Fruit fly (Drosophila melanogaster) whole organism, embryonic: ENCODE results near the gene CG14071.

Experiments used
- Antp ChIP-seq: fragments of 200-800 bp; sonication (Bioruptor generic); optimal IDR thresholded peaks from 3 replicates; lab custom pipeline; 2016; ENCODE audit warnings: missing biosample characterization, missing genetic modification characterization
- B-H2 ChIP-seq: fragments of 200-800 bp; sonication (Bioruptor generic); optimal IDR thresholded peaks from 2 replicates; lab custom pipeline; 2018; ENCODE audit warnings: missing biosample characterization, mild to moderate bottlenecking, missing genetic modification characterization
- CG10979 ChIP-seq: fragments of 200-800 bp; sonication (Bioruptor generic); optimal IDR thresholded peaks from 2 replicates; lab custom pipeline; 2018; ENCODE audit warnings: missing biosample characterization, mild to moderate bottlenecking, missing genetic modification characterization, moderate library complexity
- CG11456 ChIP-seq: fragments of 200-800 bp; sonication (Bioruptor generic); IDR thresholded peaks from 3 replicates; pipeline ENCODE4 v1.3.6; 2022; ENCODE audit warnings: missing biosample characterization, missing genetic modification characterization
- CG12155 ChIP-seq: fragments of 200-800 bp; sonication (Bioruptor generic); optimal IDR thresholded peaks from 3 replicates; lab custom pipeline; 2016; ENCODE audit warnings: missing biosample characterization, missing genetic modification characterization
- CG12942 ChIP-seq: fragments of 200-800 bp; sonication (Bioruptor generic); optimal IDR thresholded peaks from 3 replicates; lab custom pipeline; 2016; ENCODE audit warnings: missing biosample characterization, missing genetic modification characterization
- CG15011 ChIP-seq: fragments of 200-800 bp; sonication (Bioruptor generic); optimal IDR thresholded peaks from 3 replicates; lab custom pipeline; 2018; ENCODE audit warnings: missing biosample characterization, mild to moderate bottlenecking, missing genetic modification characterization
- CG16779 ChIP-seq: fragments of 200-800 bp; sonication (Bioruptor generic); IDR thresholded peaks from 2 replicates; pipeline ENCODE4 v1.3.6; 2022; ENCODE audit warnings: missing biosample characterization, missing genetic modification characterization
- CG17328 ChIP-seq: fragments of 200-800 bp; sonication (Bioruptor generic); IDR thresholded peaks from 2 replicates; pipeline ENCODE4 v1.3.6; 2022; ENCODE audit warnings: missing biosample characterization, missing genetic modification characterization
- CG17359 ChIP-seq: fragments of 200-800 bp; sonication (Bioruptor generic); optimal IDR thresholded peaks from 3 replicates; lab custom pipeline; 2018; ENCODE audit warnings: missing biosample characterization, mild to moderate bottlenecking, missing genetic modification characterization, moderate library complexity
- CG31224 ChIP-seq: fragments of 200-800 bp; sonication (Bioruptor generic); IDR thresholded peaks from 2 replicates; pipeline ENCODE4 v1.3.6; 2022; ENCODE audit warnings: missing biosample characterization, missing genetic modification characterization
- CG34224 ChIP-seq: fragments of 200-800 bp; sonication (Bioruptor generic); IDR thresholded peaks from 3 replicates; pipeline ENCODE4 v1.3.6; 2022; ENCODE audit warnings: missing biosample characterization, missing genetic modification characterization; ENCODE audit not compliant: partially characterized antibody
- CG3838 ChIP-seq: fragments of 200-800 bp; sonication (Bioruptor generic); optimal IDR thresholded peaks from 3 replicates; lab custom pipeline; 2016; ENCODE audit warnings: missing biosample characterization, missing genetic modification characterization
- CG4328 ChIP-seq: fragments of 200-800 bp; sonication (Bioruptor generic); optimal IDR thresholded peaks from 3 replicates; lab custom pipeline; 2017; ENCODE audit warnings: missing biosample characterization, missing genetic modification reagents, missing genetic modification characterization
- CG6854 ChIP-seq: fragments of 200-800 bp; sonication (Bioruptor generic); optimal IDR thresholded peaks from 3 replicates; lab custom pipeline; 2017; ENCODE audit warnings: missing biosample characterization, mild to moderate bottlenecking, missing genetic modification characterization
- CG7357 ChIP-seq: fragments of 200-800 bp; sonication (Bioruptor generic); IDR thresholded peaks from 3 replicates; pipeline ENCODE4 v1.3.6; 2022; ENCODE audit warnings: missing biosample characterization, missing genetic modification characterization
- CG7745 ChIP-seq: fragments of 200-800 bp; sonication (Bioruptor generic); optimal IDR thresholded peaks from 2 replicates; lab custom pipeline; 2018; ENCODE audit warnings: missing biosample characterization, mild to moderate bottlenecking, missing genetic modification characterization, moderate library complexity
- CG7987 ChIP-seq: fragments of 200-800 bp; sonication (Bioruptor generic); optimal IDR thresholded peaks from 2 replicates; lab custom pipeline; 2018; ENCODE audit warnings: missing biosample characterization, mild to moderate bottlenecking, missing genetic modification characterization, moderate library complexity
- CG8388 ChIP-seq: fragments of 200-800 bp; sonication (Bioruptor generic); optimal IDR thresholded peaks from 2 replicates; lab custom pipeline; 2019; ENCODE audit warnings: missing biosample characterization, mild to moderate bottlenecking, missing genetic modification characterization, moderate library complexity
- CG9437 ChIP-seq: fragments of 200-800 bp; sonication (Bioruptor generic); optimal IDR thresholded peaks from 2 replicates; lab custom pipeline; 2018; ENCODE audit warnings: missing biosample characterization, mild to moderate bottlenecking, missing genetic modification characterization
- CG9817 ChIP-seq: fragments of 200-800 bp; sonication (Bioruptor generic); optimal IDR thresholded peaks from 2 replicates; lab custom pipeline; 2018; ENCODE audit warnings: missing biosample characterization, mild to moderate bottlenecking, missing genetic modification characterization, moderate library complexity
- CTCF ChIP-seq: fragments of 200-800 bp; sonication (Bioruptor generic); optimal IDR thresholded peaks from 2 replicates; lab custom pipeline; 2017; ENCODE audit warnings: missing biosample characterization, mild to moderate bottlenecking, missing genetic modification characterization, moderate library complexity
- Camta ChIP-seq: fragments of 200-800 bp; sonication (Bioruptor generic); optimal IDR thresholded peaks from 2 replicates; lab custom pipeline; 2016; ENCODE audit warnings: missing biosample characterization, missing genetic modification characterization
- Drgx ChIP-seq: fragments of 200-800 bp; sonication (Bioruptor generic); IDR thresholded peaks from 2 replicates; pipeline ENCODE4 v1.3.6; 2022; ENCODE audit warnings: missing biosample characterization, missing genetic modification characterization
- H15 ChIP-seq: fragments of 200-800 bp; sonication (Bioruptor generic); IDR thresholded peaks from 3 replicates; pipeline ENCODE4 v1.3.6; 2022; ENCODE audit warnings: missing biosample characterization, missing genetic modification characterization
- Hsf ChIP-seq: fragments of 200-800 bp; sonication (Bioruptor generic); optimal IDR thresholded peaks from 3 replicates; lab custom pipeline; 2016; ENCODE audit warnings: missing biosample characterization, missing genetic modification characterization
- NC2α ChIP-seq: fragments of 200-800 bp; sonication (Bioruptor generic); optimal IDR thresholded peaks from 2 replicates; lab custom pipeline; 2016; ENCODE audit warnings: missing biosample characterization, missing genetic modification characterization
- Ptx1 ChIP-seq: fragments of 200-800 bp; sonication (Bioruptor generic); IDR thresholded peaks from 2 replicates; pipeline ENCODE4 v1.3.6; 2022; ENCODE audit warnings: missing biosample characterization, missing genetic modification characterization
- Spps ChIP-seq: fragments of 200-800 bp; sonication (Bioruptor generic); optimal IDR thresholded peaks from 2 replicates; lab custom pipeline; 2018; ENCODE audit warnings: missing biosample characterization, mild to moderate bottlenecking, missing genetic modification characterization
- Sry-β ChIP-seq: fragments of 200-800 bp; sonication (Bioruptor generic); optimal IDR thresholded peaks from 2 replicates; lab custom pipeline; 2018; ENCODE audit warnings: missing biosample characterization, mild to moderate bottlenecking, missing genetic modification characterization, moderate library complexity
- Taf1 ChIP-seq: fragments of 200-800 bp; sonication (Bioruptor generic); IDR thresholded peaks from 2 replicates; pipeline ENCODE4 v1.3.6; 2022; ENCODE audit warnings: missing biosample characterization, missing genetic modification characterization
- ac ChIP-seq: fragments of 200-800 bp; sonication (Bioruptor generic); optimal IDR thresholded peaks from 3 replicates; lab custom pipeline; 2017; ENCODE audit warnings: missing biosample characterization, mild to moderate bottlenecking, missing genetic modification characterization
- croc ChIP-seq: fragments of 200-800 bp; sonication (Bioruptor generic); conservative IDR thresholded peaks from 3 replicates; pipeline ENCODE4 v1.3.6; 2022; ENCODE audit warnings: missing biosample characterization, missing genetic modification characterization
- eyg ChIP-seq: fragments of 200-800 bp; sonication (Bioruptor generic); optimal IDR thresholded peaks from 3 replicates; lab custom pipeline; 2016; ENCODE audit warnings: missing biosample characterization, missing genetic modification characterization
- gem ChIP-seq: fragments of 200-800 bp; sonication (Bioruptor generic); optimal IDR thresholded peaks from 2 replicates; lab custom pipeline; 2019; ENCODE audit warnings: missing biosample characterization, mild to moderate bottlenecking, missing genetic modification characterization, moderate library complexity
- ken ChIP-seq: fragments of 200-800 bp; sonication (Bioruptor generic); IDR thresholded peaks from 3 replicates; pipeline ENCODE4 v1.3.6; 2022; ENCODE audit warnings: missing biosample characterization, missing genetic modification characterization
- lilli ChIP-seq: fragments of 200-800 bp; sonication (Bioruptor generic); optimal IDR thresholded peaks from 3 replicates; lab custom pipeline; 2016; ENCODE audit warnings: missing biosample characterization, missing genetic modification characterization
- lola ChIP-seq, 3 experiments: fragments of >200 bp in 2 of 3; fragments of 200-800 bp in 1 of 3; sonication (Bioruptor generic) in 1 of 3; optimal IDR thresholded peaks; 2 replicates each; lab custom pipeline; 2017 to 2019; ENCODE audit warnings: missing biosample characterization in 3 of 3, missing genetic modification characterization in 3 of 3, mild to moderate bottlenecking in 1 of 3, moderate library complexity in 1 of 3
- oc ChIP-seq: fragments of 200-800 bp; sonication (Bioruptor generic); optimal IDR thresholded peaks from 2 replicates; lab custom pipeline; 2018; ENCODE audit warnings: missing biosample characterization, mild to moderate bottlenecking, missing genetic modification characterization, moderate library complexity
- pita ChIP-seq: fragments of 200-800 bp; sonication (Bioruptor generic); optimal IDR thresholded peaks from 2 replicates; lab custom pipeline; 2017; ENCODE audit warnings: missing biosample characterization, mild to moderate bottlenecking, missing genetic modification characterization
- prd ChIP-seq, 3 experiments: fragments of >200 bp in 2 of 3; fragments of 200-800 bp in 1 of 3; sonication (Bioruptor generic) in 1 of 3; optimal IDR thresholded peaks in 2 of 3; IDR thresholded peaks in 1 of 3; 2 replicates in 2 of 3; 3 replicates in 1 of 3; pipeline versions ENCODE4 v1.3.6 to Lab custom; 2017 to 2022; ENCODE audit warnings: missing biosample characterization in 1 of 3, missing genetic modification characterization in 1 of 3
- rib ChIP-seq: fragments of 200-800 bp; sonication (Bioruptor generic); IDR thresholded peaks from 2 replicates; pipeline ENCODE4 v1.3.6; 2022; ENCODE audit warnings: missing biosample characterization, missing genetic modification characterization
- ssp ChIP-seq: fragments of 200-800 bp; sonication (Bioruptor generic); IDR thresholded peaks from 2 replicates; pipeline ENCODE4 v1.3.6; 2022; ENCODE audit warnings: missing biosample characterization, missing genetic modification characterization
- tll ChIP-seq, 2 experiments: fragments of 200-800 bp in 1 of 2; fragments of >200 bp in 1 of 2; sonication (Bioruptor generic) in 1 of 2; optimal IDR thresholded peaks; 2 replicates each; lab custom pipeline; 2017 to 2019; ENCODE audit warnings: missing biosample characterization in 2 of 2, missing genetic modification characterization in 2 of 2, mild to moderate bottlenecking in 1 of 2, moderate library complexity in 1 of 2
- trh ChIP-seq: fragments of 200-800 bp; sonication (Bioruptor generic); optimal IDR thresholded peaks from 2 replicates; lab custom pipeline; 2016; ENCODE audit warnings: missing biosample characterization, missing genetic modification characterization
- ttk ChIP-seq: fragments of 200-800 bp; sonication (Bioruptor generic); IDR thresholded peaks from 2 replicates; pipeline ENCODE4 v2.1.2; 2022; ENCODE audit warnings: missing biosample characterization, missing genetic modification characterization
- unc-4 ChIP-seq: fragments of 200-800 bp; sonication (Bioruptor generic); IDR thresholded peaks from 2 replicates; pipeline ENCODE4 v1.3.6; 2022; ENCODE audit warnings: missing biosample characterization, missing genetic modification characterization; ENCODE audit not compliant: partially characterized antibody
- vfl ChIP-seq: fragments of 200-800 bp; sonication (Bioruptor generic); optimal IDR thresholded peaks from 2 replicates; lab custom pipeline; 2016; ENCODE audit warnings: missing biosample characterization, missing genetic modification characterization
- zen2 ChIP-seq: fragments of 200-800 bp; sonication (Bioruptor generic); IDR thresholded peaks from 3 replicates; pipeline ENCODE4 v1.3.6; 2022; ENCODE audit warnings: missing biosample characterization, missing genetic modification characterization; ENCODE audit not compliant: partially characterized antibody
- zfh1 ChIP-seq: fragments of 200-800 bp; sonication (Bioruptor generic); IDR thresholded peaks from 3 replicates; pipeline ENCODE4 v1.3.6; 2022; ENCODE audit warnings: missing biosample characterization, missing genetic modification characterization

CG14071 gene

DNA sequence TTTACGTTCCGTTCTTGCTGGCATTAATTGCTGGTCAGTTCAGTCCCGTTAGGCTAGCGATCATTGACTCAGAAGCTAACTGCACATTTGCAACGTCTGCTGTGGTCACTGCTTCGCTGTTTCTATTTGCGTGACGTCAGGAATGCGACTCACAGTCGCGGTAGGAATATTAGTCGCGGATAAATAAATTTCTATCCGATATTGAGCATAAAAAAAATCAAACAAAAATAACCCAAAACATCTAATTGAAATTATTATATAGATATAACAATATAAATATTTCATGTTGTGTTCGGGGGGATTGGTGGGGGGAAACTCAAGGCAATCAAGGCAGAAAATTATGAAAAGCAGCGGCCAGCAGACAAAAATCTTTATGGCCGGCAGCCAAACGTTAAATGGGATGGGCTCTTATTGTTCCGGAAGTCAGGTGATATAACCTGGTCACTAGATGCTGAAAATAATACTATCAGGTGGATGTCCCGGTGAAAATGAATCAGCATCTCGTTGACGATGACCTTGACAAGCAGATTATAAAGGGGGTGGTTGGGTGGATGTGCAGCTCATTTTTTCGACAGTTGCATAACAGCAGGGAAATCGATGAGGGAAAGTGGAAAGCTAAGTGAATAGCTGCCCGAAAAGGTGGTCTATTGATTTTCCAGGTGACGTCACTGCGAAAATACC lies 39.1 kb downstream of the CG14071 start, which contains the start of gene SmydA-3 (continued):
- TF ChIP-seq rib (GFP tag; lab: Robert Waterston, UW) (no peak), tll (GFP tag; optimal IDR thresholded peaks at IDR 0.05; lab: Kevin White, UChicago) (no peak), CG6854 (GFP tag; lab: Kevin White, UChicago) (no peak), ssp (GFP tag; lab: Robert Waterston, UW) (no peak), lola (GFP tag; optimal IDR thresholded peaks at IDR 0.05; lab: Kevin White, UChicago) (no peak), zen2 (GFP tag; lab: Robert Waterston, UW) (no peak), ac (GFP tag; lab: Kevin White, UChicago) (no peak), CG7987 (GFP tag; lab: Kevin White, UChicago) (no peak), CG15011 (no peak), CG34224 (GFP tag; lab: Robert Waterston, UW) (no peak), H15 (GFP tag; lab: Robert Waterston, UW) (no peak), CG8388 (GFP tag; lab: Kevin White, UChicago) (peak; percentile 2), B-H2 (no peak), pita (GFP tag; lab: Kevin White, UChicago) (no peak), Ptx1 (GFP tag; lab: Robert Waterston, UW) (peak; percentile 20; the same call in 1 of the 2 replicates), gem (tag; lab: Kevin White, UChicago) (no peak), CG3838 (GFP tag; lab: Kevin White, UChicago) (no peak), croc (no peak), ken (GFP tag; lab: Robert Waterston, UW) (no peak), Sry-β (GFP tag; lab: Kevin White, UChicago) (no peak), CG17359 (tag; lab: Kevin White, UChicago) (peak; percentile 49), unc-4 (no peak), CG16779 (GFP tag; lab: Robert Waterston, UW) (no peak), CG10979 (tag; lab: Kevin White, UChicago) (peak; percentile 23), CG7745 (tag; lab: Kevin White, UChicago) (no peak), Taf1 (no peak), ttk (no peak), zfh1 (no peak), Drgx (GFP tag; lab: Robert Waterston, UW) (peak; percentile 79), Antp (GFP tag; lab: Kevin White, UChicago) (no peak), eyg (GFP tag; lab: Kevin White, UChicago) (no peak), CG12155 (peak; percentile 19), CTCF (no peak), oc (tag; lab: Kevin White, UChicago) (no peak), CG9437 (GFP tag; lab: Kevin White, UChicago) (no peak), CG4328 (GFP tag; lab: Kevin White, UChicago) (no peak), Spps (tag; lab: Kevin White, UChicago) (no peak), NC2α (no peak), CG12942 (no peak), prd (optimal IDR thresholded peaks at IDR 0.05; lab: Kevin White, UChicago) (no peak), prd (GFP tag; IDR thresholded peaks at IDR 0.05; lab: Robert Waterston, UW) (peak; percentile 59; the same call in 1 of the 3 replicates), CG17328 (GFP tag; lab: Robert Waterston, UW) (peak; percentile 43; the same call in 1 of the 2 replicates), CG11456 (GFP tag; lab: Robert Waterston, UW) (no peak), lilli (GFP tag; lab: Kevin White, UChicago) (peak; percentile 8), Camta (GFP tag; lab: Kevin White, UChicago) (no peak), Hsf (no peak), CG7357 (GFP tag; lab: Robert Waterston, UW) (0 out of 3 replicates have a peak, but pooled peaks have one; percentile 22), trh (GFP tag; lab: Kevin White, UChicago) (no peak), CG9817 (tag; lab: Kevin White, UChicago) (no peak), CG31224 (no peak), vfl (GFP tag; lab: Kevin White, UChicago) (no peak)
